Worm (Caenorhabditis elegans): ENCODE data around the gene npr-20.
A peak's percentile ranks its signal among the peaks of the same experiment; 100 is the strongest.

The npr-20 gene

ce11 chrII:8817225-8817624 lies 47.8 kb downstream of the npr-20 start:
- TF ChIP-seq T20F7.1 (GFP tag; optimal IDR thresholded peaks at IDR 0.05) (peak; percentile 50), lin-29 (GFP tag; IDR thresholded peaks at IDR 0.05) (no peak), ceh-20 (GFP tag; IDR thresholded peaks at IDR 0.05) (0 out of 2 replicates have a peak, but pooled peaks have one; percentile 37), dve-1 (tag; optimal IDR thresholded peaks at IDR 0.05; ENCODE audit: insufficient read depth) (peak; percentile 16), arid-1 (GFP tag; conservative IDR thresholded peaks at IDR 0.05) (0 out of 2 replicates have a peak, but pooled peaks have one; percentile 21), mdt-29 (GFP tag; IDR thresholded peaks at IDR 0.05) (peak; percentile 10; the same call in 1 of the 2 replicates), zfp-3 (GFP tag; conservative IDR thresholded peaks at IDR 0.05) (peak; percentile 88), nhr-28 (tag; optimal IDR thresholded peaks at IDR 0.05) (peak; percentile 18), nhr-11 (tag; optimal IDR thresholded peaks at IDR 0.05) (no peak), duxl-1 (tag; optimal IDR thresholded peaks at IDR 0.05; ENCODE audit: poor library complexity) (peak; percentile 11), mxl-3 (GFP tag; optimal IDR thresholded peaks at IDR 0.05) (no peak), mep-1 (tag; optimal IDR thresholded peaks at IDR 0.05) (peak; percentile 52)

ce11 chrII:8814231-8814630 lies 50.7 kb downstream of the npr-20 start:
- no peak for TF ChIP-seq nhr-25 (tag; optimal IDR thresholded peaks at IDR 0.05; ENCODE audit: borderline replicate concordance, insufficient read depth)
- TF ChIP-seq aha-1 (tag): peak; percentile 99
- TF ChIP-seq nhr-28 (tag; optimal IDR thresholded peaks at IDR 0.05): peak; percentile 94
- TF ChIP-seq F44E2.7 (GFP tag; IDR thresholded peaks at IDR 0.05): no peak

- TF ChIP-seq vab-7 (GFP tag; IDR thresholded peaks at IDR 0.05): no peak
- no peak for TF ChIP-seq mxl-3 (GFP tag; optimal IDR thresholded peaks at IDR 0.05)
- no peak for TF ChIP-seq T26A8.4 (GFP tag; IDR thresholded peaks at IDR 0.05)
- no peak for TF ChIP-seq fkh-10 (GFP tag; optimal IDR thresholded peaks at IDR 0.05)
- no peak for TF ChIP-seq ctbp-1 (GFP tag; IDR thresholded peaks at IDR 0.05)
- TF ChIP-seq aha-1 (tag): peak; percentile 92
- no peak for TF ChIP-seq php-3 (GFP tag; IDR thresholded peaks at IDR 0.05)
- no peak for TF ChIP-seq lim-7 (GFP tag; IDR thresholded peaks at IDR 0.05)
- no peak for TF ChIP-seq ceh-62 (tag; optimal IDR thresholded peaks at IDR 0.05)
- TF ChIP-seq snpc-1.2 (GFP tag; IDR thresholded peaks at IDR 0.05): no peak
- TF ChIP-seq duxl-1 (tag; optimal IDR thresholded peaks at IDR 0.05; ENCODE audit: poor library complexity): no peak
- TF ChIP-seq hlh-11 (tag; optimal IDR thresholded peaks at IDR 0.05): peak; percentile 88
- TF ChIP-seq attf-4 (tag; optimal IDR thresholded peaks at IDR 0.05): no peak
- TF ChIP-seq zag-1 (tag; optimal IDR thresholded peaks at IDR 0.05): no peak
- peak; percentile 86 for TF ChIP-seq nhr-10 (tag; optimal IDR thresholded peaks at IDR 0.05)
- TF ChIP-seq hmg-1.1 (GFP tag; IDR thresholded peaks at IDR 0.05): no peak
- no peak for TF ChIP-seq mep-1 (tag; optimal IDR thresholded peaks at IDR 0.05)
- no peak for TF ChIP-seq lin-39 (tag; optimal IDR thresholded peaks at IDR 0.05)
- TF ChIP-seq ztf-11 (tag; optimal IDR thresholded peaks at IDR 0.05): no peak
- TF ChIP-seq zfp-2 (tag; optimal IDR thresholded peaks at IDR 0.05): no peak
- peak; percentile 97 for TF ChIP-seq nhr-48 (tag; optimal IDR thresholded peaks at IDR 0.05)
- no peak for TF ChIP-seq T20F7.1 (GFP tag; optimal IDR thresholded peaks at IDR 0.05)
- TF ChIP-seq nhr-102 (tag; optimal IDR thresholded peaks at IDR 0.05): no peak
- TF ChIP-seq jun-1 (tag; optimal IDR thresholded peaks at IDR 0.05): no peak
- no peak for TF ChIP-seq ZK546.5 (tag; optimal IDR thresholded peaks at IDR 0.05)
- no peak for TF ChIP-seq lin-38 (GFP tag; IDR thresholded peaks at IDR 0.05)
- no peak for TF ChIP-seq fos-1 (tag; optimal IDR thresholded peaks at IDR 0.05)
- no peak for TF ChIP-seq Y48G9A.11 (GFP tag; IDR thresholded peaks at IDR 0.05)
- no peak for TF ChIP-seq nhr-237 (tag; optimal IDR thresholded peaks at IDR 0.05)
- peak; percentile 7 to 50 for TF ChIP-seq lsy-2 (tag; optimal IDR thresholded peaks at IDR 0.05)
- TF ChIP-seq nhr-111 (GFP tag; optimal IDR thresholded peaks at IDR 0.05): no peak
- TF ChIP-seq daf-8 (GFP tag; IDR thresholded peaks at IDR 0.05): no peak
- TF ChIP-seq F10B5.3 (tag; optimal IDR thresholded peaks at IDR 0.05): no peak
- TF ChIP-seq hif-1 (tag; optimal IDR thresholded peaks at IDR 0.05): no peak
- TF ChIP-seq snpc-4 (tag; optimal IDR thresholded peaks at IDR 0.05): no peak
- TF ChIP-seq nhr-25 (tag; optimal IDR thresholded peaks at IDR 0.05; ENCODE audit: borderline replicate concordance, insufficient read depth): no peak
- no peak for TF ChIP-seq unc-39 (tag; optimal IDR thresholded peaks at IDR 0.05)
- TF ChIP-seq ztf-7 (tag; optimal IDR thresholded peaks at IDR 0.05): no peak
- no peak for TF ChIP-seq pqm-1 (tag; optimal IDR thresholded peaks at IDR 0.05)
Measured at ce11 chrII:8813659-8814058, 51.3 kb downstream of the npr-20 start.
